Worm (Caenorhabditis elegans) whole organism, L4 larva: ENCODE measurements around the gene T28C6.7.

Experiments
- F44E2.7 ChIP-seq: fragments of 200-800 bp; sonication (Bioruptor generic); IDR thresholded peaks from 2 replicates; pipeline ENCODE4 v2.1.2; 2022; ENCODE audit warnings: missing genetic modification characterization, missing compliant biosample characterization
- F49E8.2 ChIP-seq: sonication (generic microtip); optimal IDR thresholded peaks from 2 replicates; lab custom pipeline; 2016; ENCODE audit warnings: missing compliant biosample characterization, mild to moderate bottlenecking, missing genetic modification characterization, borderline replicate concordance
- R02D3.7 ChIP-seq: fragments of 150-350 bp; sonication (generic microtip); optimal IDR thresholded peaks from 3 replicates; lab custom pipeline; 2014; ENCODE audit warnings: missing biosample characterization, missing genetic modification characterization
- T20F7.1 ChIP-seq: fragments of 200-800 bp; sonication (Bioruptor generic); optimal IDR thresholded peaks from 2 replicates; lab custom pipeline; 2018; ENCODE audit warnings: mild to moderate bottlenecking, missing genetic modification characterization, missing compliant biosample characterization
- T26A8.4 ChIP-seq: fragments of 200-800 bp; sonication (Bioruptor generic); IDR thresholded peaks from 2 replicates; pipeline ENCODE4 v1.3.6; 2022; ENCODE audit warnings: missing genetic modification characterization, missing compliant biosample characterization
- Y105C5A.15 ChIP-seq: fragments of 200-800 bp; sonication (Bioruptor generic); IDR thresholded peaks from 2 replicates; pipeline ENCODE4 v1.3.6; 2022; ENCODE audit warnings: missing genetic modification characterization, missing compliant biosample characterization
- Y5F2A.4 ChIP-seq: fragments of 200-800 bp; sonication (Bioruptor generic); optimal IDR thresholded peaks from 2 replicates; lab custom pipeline; 2018; ENCODE audit warnings: mild to moderate bottlenecking, missing genetic modification characterization, missing compliant biosample characterization
- ZK546.5 ChIP-seq, 2 experiments: sonication (generic microtip); optimal IDR thresholded peaks; 2 replicates each; lab custom pipeline; 2017; ENCODE audit warnings: missing biosample characterization in 2 of 2, missing genetic modification characterization in 2 of 2
- attf-4 ChIP-seq: sonication (generic microtip); optimal IDR thresholded peaks from 3 replicates; lab custom pipeline; 2017; ENCODE audit warnings: missing biosample characterization, missing genetic modification characterization
- ceh-44 ChIP-seq: fragments of 200-800 bp; sonication (Bioruptor generic); IDR thresholded peaks from 2 replicates; pipeline ENCODE4 v1.3.6; 2022; ENCODE audit warnings: missing genetic modification reagents, missing genetic modification characterization, missing compliant biosample characterization
- ceh-62 ChIP-seq: sonication (generic microtip); optimal IDR thresholded peaks from 2 replicates; lab custom pipeline; 2017; ENCODE audit warnings: missing biosample characterization, missing genetic modification characterization
- cey-2 ChIP-seq: sonication (generic microtip); optimal IDR thresholded peaks from 3 replicates; lab custom pipeline; 2017; ENCODE audit warnings: missing genetic modification characterization, mild to moderate bottlenecking, missing compliant biosample characterization, antibody characterized with exemption, borderline replicate concordance; ENCODE audit not compliant: insufficient read depth
- dmd-8 ChIP-seq: fragments of 200-800 bp; sonication (Bioruptor generic); IDR thresholded peaks from 2 replicates; pipeline ENCODE4 v1.3.6; 2022; ENCODE audit warnings: missing genetic modification characterization, missing compliant biosample characterization
- dmd-9 ChIP-seq: fragments of 200-800 bp; sonication (Bioruptor generic); IDR thresholded peaks from 2 replicates; pipeline ENCODE4 v1.3.6; 2022; ENCODE audit warnings: missing genetic modification reagents, missing genetic modification characterization, missing compliant biosample characterization
- fos-1 ChIP-seq: fragments of 150-350 bp; optimal IDR thresholded peaks from 2 replicates; lab custom pipeline; 2014; ENCODE audit warnings: missing biosample characterization, missing genetic modification characterization
- hlh-11 ChIP-seq: fragments of 200-800 bp; sonication (Bioruptor generic); optimal IDR thresholded peaks from 2 replicates; lab custom pipeline; 2018; ENCODE audit warnings: mild to moderate bottlenecking, missing genetic modification characterization, missing compliant biosample characterization
- jun-1 ChIP-seq: fragments of 150-350 bp; optimal IDR thresholded peaks from 2 replicates; lab custom pipeline; 2014; ENCODE audit warnings: missing biosample characterization, missing genetic modification reagents, missing genetic modification characterization
- lin-1 ChIP-seq: fragments of 200-800 bp; sonication (Bioruptor generic); IDR thresholded peaks from 2 replicates; pipeline ENCODE4 v1.3.6; 2022; ENCODE audit warnings: missing genetic modification reagents, missing genetic modification characterization, missing compliant biosample characterization
- lin-15B ChIP-seq: fragments of 150-350 bp; sonication (generic microtip); optimal IDR thresholded peaks from 3 replicates; lab custom pipeline; 2014; ENCODE audit warnings: missing biosample characterization, missing genetic modification characterization
- lin-29 ChIP-seq: fragments of 200-800 bp; sonication (Bioruptor generic); IDR thresholded peaks from 2 replicates; pipeline ENCODE4 v1.3.6; 2022; ENCODE audit warnings: missing genetic modification reagents, missing genetic modification characterization, missing compliant biosample characterization
- lin-39 ChIP-seq: fragments of 150-350 bp; optimal IDR thresholded peaks from 2 replicates; lab custom pipeline; 2014; ENCODE audit warnings: missing biosample characterization, missing genetic modification reagents, missing genetic modification characterization
- madf-9 ChIP-seq: fragments of 200-800 bp; sonication (Bioruptor generic); conservative IDR thresholded peaks from 2 replicates; pipeline ENCODE4 v1.3.6; 2022; ENCODE audit warnings: missing genetic modification reagents, missing genetic modification characterization, missing compliant biosample characterization
- mep-1 ChIP-seq: fragments of 150-350 bp; sonication (generic microtip); optimal IDR thresholded peaks from 3 replicates; lab custom pipeline; 2014; ENCODE audit warnings: missing biosample characterization, missing genetic modification characterization
- mxl-3 ChIP-seq: fragments of 200-800 bp; sonication (Bioruptor generic); optimal IDR thresholded peaks from 2 replicates; lab custom pipeline; 2018; ENCODE audit warnings: mild to moderate bottlenecking, missing genetic modification characterization, missing compliant biosample characterization
- nhr-28 ChIP-seq: fragments of 150-350 bp; optimal IDR thresholded peaks from 2 replicates; lab custom pipeline; 2014; ENCODE audit warnings: missing biosample characterization, missing genetic modification characterization
- nhr-41 ChIP-seq: fragments of 200-800 bp; sonication (Bioruptor generic); IDR thresholded peaks from 2 replicates; pipeline ENCODE4 v1.3.6; 2022; ENCODE audit warnings: missing genetic modification reagents, missing genetic modification characterization, missing compliant biosample characterization
- nhr-6 ChIP-seq: fragments of 150-350 bp; optimal IDR thresholded peaks from 2 replicates; lab custom pipeline; 2014; ENCODE audit warnings: missing biosample characterization, missing genetic modification characterization
- nhr-77 ChIP-seq: fragments of 150-350 bp; optimal IDR thresholded peaks from 2 replicates; lab custom pipeline; 2014; ENCODE audit warnings: missing biosample characterization, missing genetic modification characterization
- pha-4 ChIP-seq, 2 experiments: fragments of 150-350 bp in 1 of 2; fragments of 200-800 bp in 1 of 2; sonication (Bioruptor generic) in 1 of 2; IDR thresholded peaks in 1 of 2; optimal IDR thresholded peaks in 1 of 2; 2 replicates each; pipeline versions ENCODE4 v1.3.6 to Lab custom; 2014 to 2022; ENCODE audit warnings: missing genetic modification characterization in 2 of 2, missing genetic modification reagents in 2 of 2, missing biosample characterization in 1 of 2, missing compliant biosample characterization in 1 of 2
- php-3 ChIP-seq: fragments of 200-800 bp; sonication (Bioruptor generic); IDR thresholded peaks from 2 replicates; pipeline ENCODE4 v1.3.6; 2022; ENCODE audit warnings: missing genetic modification reagents, missing genetic modification characterization, missing compliant biosample characterization
- set-16 ChIP-seq: fragments of 200-800 bp; sonication (Bioruptor generic); IDR thresholded peaks from 2 replicates; pipeline ENCODE4 v1.3.6; 2022; ENCODE audit warnings: missing genetic modification reagents, missing genetic modification characterization, missing compliant biosample characterization
- skn-1 ChIP-seq: fragments of 150-350 bp; optimal IDR thresholded peaks from 2 replicates; lab custom pipeline; 2014; ENCODE audit warnings: missing biosample characterization, missing genetic modification characterization
- snpc-4 ChIP-seq: fragments of 150-350 bp; optimal IDR thresholded peaks from 2 replicates; lab custom pipeline; 2014; ENCODE audit warnings: missing biosample characterization, missing genetic modification characterization
- spr-3 ChIP-seq: fragments of 200-800 bp; sonication (Bioruptor generic); optimal IDR thresholded peaks from 2 replicates; lab custom pipeline; 2018; ENCODE audit warnings: mild to moderate bottlenecking, missing genetic modification characterization, missing compliant biosample characterization
- unc-130 ChIP-seq: sonication (generic microtip); optimal IDR thresholded peaks from 2 replicates; lab custom pipeline; 2016; ENCODE audit warnings: missing genetic modification reagents, missing genetic modification characterization, missing compliant biosample characterization
- unc-39 ChIP-seq: sonication (generic microtip); optimal IDR thresholded peaks from 2 replicates; lab custom pipeline; 2017; ENCODE audit warnings: missing biosample characterization, missing genetic modification characterization
- zag-1 ChIP-seq: fragments of 150-350 bp; optimal IDR thresholded peaks from 2 replicates; lab custom pipeline; 2014; ENCODE audit warnings: missing biosample characterization, missing genetic modification characterization
- zip-11 ChIP-seq: fragments of 200-800 bp; sonication (Bioruptor generic); IDR thresholded peaks from 2 replicates; pipeline ENCODE4 v1.3.6; 2022; ENCODE audit warnings: missing genetic modification characterization, missing compliant biosample characterization
- ztf-7 ChIP-seq: fragments of 150-350 bp; optimal IDR thresholded peaks from 2 replicates; lab custom pipeline; 2014; ENCODE audit warnings: missing biosample characterization, missing genetic modification characterization

The T28C6.7 gene

DNA sequence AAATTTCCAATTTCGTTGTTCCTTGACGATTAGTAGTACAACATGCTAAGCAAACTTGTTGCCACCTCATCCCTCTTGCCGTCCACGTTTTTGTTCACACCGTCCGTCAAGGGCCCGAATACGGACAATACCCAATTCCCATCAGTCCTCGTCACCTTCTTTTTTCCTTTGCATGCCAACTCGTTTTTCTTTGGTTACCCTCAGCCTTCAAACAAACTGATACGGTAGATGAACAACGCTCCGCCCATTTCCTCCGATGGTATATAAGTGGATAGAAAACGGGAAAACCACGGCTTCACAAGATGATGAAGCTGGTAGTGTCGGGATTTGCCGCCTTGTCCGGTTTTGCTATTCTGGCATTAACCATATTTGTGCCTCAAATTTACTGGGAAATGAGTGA, 20.3 kb downstream of the T28C6.7 start, which contains the start of gene col-118:
col-118 (plus strand) TSS at position 301 of the 400 bp plus-strand sequence.
- TF ChIP-seq mep-1 (tag; lab: Kevin White, UChicago) (no peak), zag-1 (tag; lab: Kevin White, UChicago) (no peak), zip-11 (GFP tag; lab: Robert Waterston, UW) (no peak), snpc-4 (no peak), php-3 (GFP tag; lab: Robert Waterston, UW) (no peak), fos-1 (tag; lab: Kevin White, UChicago) (no peak), ceh-62 (tag; lab: Kevin White, UChicago) (no peak), mxl-3 (GFP tag; lab: Kevin White, UChicago) (no peak), lin-15B (tag; lab: Kevin White, UChicago) (no peak), F49E8.2 (tag; lab: Kevin White, UChicago) (no peak), spr-3 (GFP tag; lab: Kevin White, UChicago) (no peak), T26A8.4 (GFP tag; lab: Robert Waterston, UW) (no peak; the same call in 1 of the 2 replicates), ztf-7 (no peak)

DNA sequence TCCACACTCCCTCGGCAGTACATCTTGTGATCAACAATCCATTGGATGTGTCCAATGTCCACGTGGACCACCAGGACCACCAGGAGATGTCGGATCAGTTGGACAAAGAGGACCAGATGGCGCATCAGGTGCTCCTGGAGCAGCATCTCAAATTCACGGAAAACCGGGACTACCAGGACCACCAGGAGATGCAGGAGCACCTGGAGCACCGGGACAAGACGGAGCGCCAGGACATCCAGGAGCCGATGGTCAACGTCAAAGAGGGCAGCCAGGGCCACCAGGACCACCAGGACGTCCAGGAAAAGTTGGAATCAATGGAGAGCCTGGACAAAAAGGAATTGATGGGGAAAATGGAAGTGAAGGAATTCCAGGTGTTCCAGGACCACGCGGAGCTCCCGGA, 21.4 kb downstream of the T28C6.7 start:
- no peak for TF ChIP-seq Y105C5A.15 (GFP tag; lab: Robert Waterston, UW)
- TF ChIP-seq set-16 (GFP tag; lab: Robert Waterston, UW), result peak; percentile 85

DNA sequence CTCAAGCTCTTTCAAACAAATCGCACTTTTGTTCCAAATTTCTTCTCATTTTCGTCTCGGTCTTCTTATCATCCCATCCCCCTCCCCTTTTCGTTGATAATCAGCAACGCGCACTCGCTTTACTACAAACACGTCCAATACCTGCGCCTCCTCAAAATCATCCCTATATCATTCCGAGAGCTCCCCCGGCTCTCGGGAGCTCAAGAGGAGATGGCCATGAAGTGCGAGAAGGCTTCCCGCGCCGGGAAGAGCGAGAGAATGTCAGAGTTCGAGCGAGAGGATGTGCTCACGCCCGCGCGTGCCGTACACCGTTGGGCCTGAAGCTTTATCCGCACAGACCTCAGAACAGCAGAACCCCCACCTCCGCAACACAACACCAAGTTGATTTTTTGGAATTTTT, 23.2 kb downstream of the T28C6.7 start:
- TF ChIP-seq lin-39 (tag; lab: Kevin White, UChicago) (no peak), set-16 (GFP tag; lab: Robert Waterston, UW) (peak; percentile 92), ZK546.5 (tag; optimal IDR thresholded peaks at IDR 0.05; lab: Kevin White, UChicago) (no peak), unc-130 (GFP tag; lab: Kevin White, UChicago) (no peak), nhr-28 (tag; lab: Kevin White, UChicago) (peak; percentile 13), Y5F2A.4 (GFP tag; lab: Kevin White, UChicago) (no peak), lin-29 (GFP tag; lab: Robert Waterston, UW) (0 out of 2 replicates have a peak, but pooled peaks have one; percentile 26), lin-1 (no peak), dmd-8 (GFP tag; lab: Robert Waterston, UW) (0 out of 2 replicates have a peak, but pooled peaks have one; percentile 57), dmd-9 (GFP tag; lab: Robert Waterston, UW) (no peak), hlh-11 (tag; lab: Kevin White, UChicago) (peak; percentile 1), pha-4 (GFP tag; IDR thresholded peaks at IDR 0.05; lab: Robert Waterston, UW) (no peak), pha-4 (tag; optimal IDR thresholded peaks at IDR 0.05; lab: Kevin White, UChicago) (no peak)

DNA sequence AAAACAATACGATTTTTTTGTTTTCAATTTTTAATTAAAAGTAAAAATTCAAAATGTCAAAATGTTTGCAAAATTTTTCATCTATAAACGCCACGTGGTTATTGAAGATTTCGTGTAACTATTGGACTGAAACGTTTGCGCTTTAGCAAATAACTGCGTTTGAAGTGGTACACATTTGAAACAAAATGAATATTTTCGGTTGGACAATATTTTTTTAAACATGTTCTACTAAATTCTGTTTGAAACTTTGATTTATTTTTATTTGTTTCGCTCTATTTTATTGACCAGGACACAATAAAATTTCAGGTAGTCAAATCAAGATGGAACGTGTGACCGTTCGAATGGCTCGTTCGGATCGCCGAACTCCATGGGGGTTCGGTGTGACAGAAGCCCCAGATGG, 24.6 kb downstream of the T28C6.7 start, which contains the start of gene alp-1:
alp-1 (plus strand) TSS at position 301 of the 400 bp plus-strand sequence.
- TF ChIP-seq R02D3.7 (tag; lab: Kevin White, UChicago), result no peak
- no peak for TF ChIP-seq ceh-44
- TF ChIP-seq lin-29 (GFP tag; lab: Robert Waterston, UW), result no peak
- no peak for TF ChIP-seq nhr-77
- no peak for TF ChIP-seq F44E2.7 (GFP tag; lab: Robert Waterston, UW)
- TF ChIP-seq skn-1 (tag; lab: Kevin White, UChicago), result no peak
- TF ChIP-seq T20F7.1, result no peak
- TF ChIP-seq unc-39 (tag; lab: Kevin White, UChicago), result no peak
- TF ChIP-seq jun-1 (tag; lab: Kevin White, UChicago), result no peak
- no peak for TF ChIP-seq fos-1 (tag; lab: Kevin White, UChicago)
- no peak for TF ChIP-seq nhr-6 (tag; lab: Kevin White, UChicago)
- TF ChIP-seq cey-2, result no peak
- TF ChIP-seq attf-4, result no peak
- no peak for TF ChIP-seq mxl-3 (GFP tag; lab: Kevin White, UChicago)
- no peak for TF ChIP-seq nhr-41 (GFP tag; lab: Robert Waterston, UW)
- no peak for TF ChIP-seq madf-9
